Fruit fly (Drosophila melanogaster) whole organism, embryonic: ENCODE results near the gene CG3349.

Source experiments
- Adf1 ChIP-seq: fragments of 200-800 bp; sonication (Bioruptor generic); IDR thresholded peaks from 2 replicates; pipeline ENCODE4 v1.3.6; 2022; ENCODE audit warnings: missing biosample characterization, missing genetic modification characterization
- CG10565 ChIP-seq: fragments of 200-800 bp; sonication (Bioruptor generic); optimal IDR thresholded peaks from 3 replicates; lab custom pipeline; 2016; ENCODE audit warnings: missing biosample characterization, mild to moderate bottlenecking, missing genetic modification characterization
- CG10979 ChIP-seq: fragments of 200-800 bp; sonication (Bioruptor generic); optimal IDR thresholded peaks from 2 replicates; lab custom pipeline; 2018; ENCODE audit warnings: missing biosample characterization, mild to moderate bottlenecking, missing genetic modification characterization, moderate library complexity
- CG12391 ChIP-seq: fragments of 200-800 bp; sonication (Bioruptor generic); optimal IDR thresholded peaks from 3 replicates; lab custom pipeline; 2018; ENCODE audit warnings: missing biosample characterization, mild to moderate bottlenecking, missing genetic modification characterization, moderate library complexity
- CG13287 ChIP-seq: fragments of 200-800 bp; sonication (Bioruptor generic); IDR thresholded peaks from 2 replicates; pipeline ENCODE4 v1.3.6; 2022; ENCODE audit warnings: missing biosample characterization, missing genetic modification characterization; ENCODE audit not compliant: partially characterized antibody
- CG15479 ChIP-seq: fragments of 200-800 bp; sonication (Bioruptor generic); optimal IDR thresholded peaks from 3 replicates; lab custom pipeline; 2019; ENCODE audit warnings: missing biosample characterization, mild to moderate bottlenecking, missing genetic modification characterization, moderate library complexity
- CG15514 ChIP-seq: fragments of 200-800 bp; sonication (Bioruptor generic); optimal IDR thresholded peaks from 3 replicates; lab custom pipeline; 2017; ENCODE audit warnings: missing biosample characterization, missing genetic modification characterization, mild to moderate bottlenecking, moderate library complexity, missing genetic modification reagents
- CG15696 ChIP-seq: fragments of 200-800 bp; sonication (Bioruptor generic); optimal IDR thresholded peaks from 2 replicates; lab custom pipeline; 2019; ENCODE audit warnings: missing biosample characterization, mild to moderate bottlenecking, missing genetic modification characterization, moderate library complexity
- CG1602 ChIP-seq: fragments of 200-800 bp; sonication (Bioruptor generic); optimal IDR thresholded peaks from 3 replicates; lab custom pipeline; 2016; ENCODE audit warnings: missing biosample characterization, missing genetic modification characterization
- CG17361 ChIP-seq: fragments of 200-800 bp; sonication (Bioruptor generic); IDR thresholded peaks from 3 replicates; pipeline ENCODE4 v1.3.6; 2022; ENCODE audit warnings: missing biosample characterization, missing genetic modification characterization
- CG17385 ChIP-seq: fragments of 200-800 bp; sonication (Bioruptor generic); optimal IDR thresholded peaks from 3 replicates; lab custom pipeline; 2018; ENCODE audit warnings: missing biosample characterization, mild to moderate bottlenecking, missing genetic modification characterization
- CG17802 ChIP-seq: fragments of 200-800 bp; sonication (Bioruptor generic); optimal IDR thresholded peaks from 2 replicates; lab custom pipeline; 2018; ENCODE audit warnings: missing biosample characterization, mild to moderate bottlenecking, missing genetic modification characterization, moderate library complexity
- CG2116 ChIP-seq: fragments of 200-800 bp; sonication (Bioruptor generic); optimal IDR thresholded peaks from 3 replicates; lab custom pipeline; 2018; ENCODE audit warnings: missing biosample characterization, mild to moderate bottlenecking, missing genetic modification characterization
- CG2199 ChIP-seq: fragments of 200-800 bp; sonication (Bioruptor generic); IDR thresholded peaks from 3 replicates; pipeline ENCODE4 v1.3.6; 2022; ENCODE audit warnings: missing biosample characterization, missing genetic modification characterization
- CG2712 ChIP-seq: fragments of 200-800 bp; optimal IDR thresholded peaks from 3 replicates; lab custom pipeline; 2019; ENCODE audit warnings: missing biosample characterization, mild to moderate bottlenecking, missing genetic modification characterization, moderate library complexity
- CG2875 ChIP-seq: fragments of 200-800 bp; sonication (Bioruptor generic); optimal IDR thresholded peaks from 2 replicates; lab custom pipeline; 2017; ENCODE audit warnings: missing biosample characterization, mild to moderate bottlenecking, missing genetic modification characterization, missing genetic modification reagents
- CG34376 ChIP-seq: fragments of 200-800 bp; sonication (Bioruptor generic); optimal IDR thresholded peaks from 2 replicates; lab custom pipeline; 2018; ENCODE audit warnings: missing biosample characterization, mild to moderate bottlenecking, missing genetic modification characterization
- CG43689 ChIP-seq: fragments of 200-800 bp; sonication (Bioruptor generic); IDR thresholded peaks from 2 replicates; pipeline ENCODE4 v1.3.6; 2022; ENCODE audit warnings: missing biosample characterization, missing genetic modification characterization
- CG7271 ChIP-seq: fragments of 200-800 bp; sonication (Bioruptor generic); optimal IDR thresholded peaks from 2 replicates; lab custom pipeline; 2018; ENCODE audit warnings: missing biosample characterization, mild to moderate bottlenecking, missing genetic modification characterization, moderate library complexity
- CG8944 ChIP-seq: fragments of 200-800 bp; sonication (Bioruptor generic); optimal IDR thresholded peaks from 3 replicates; lab custom pipeline; 2016; ENCODE audit warnings: missing biosample characterization, missing genetic modification characterization
- CG9609 ChIP-seq: fragments of 200-800 bp; sonication (Bioruptor generic); optimal IDR thresholded peaks from 3 replicates; lab custom pipeline; 2016; ENCODE audit warnings: missing biosample characterization, missing genetic modification characterization
- CkIIα-i1 ChIP-seq: fragments of 200-800 bp; sonication (Bioruptor generic); IDR thresholded peaks from 2 replicates; pipeline ENCODE4 v1.3.6; 2022; ENCODE audit warnings: missing biosample characterization, missing genetic modification characterization
- Gug ChIP-seq: fragments of 200-800 bp; sonication (Bioruptor generic); IDR thresholded peaks from 4 replicates; pipeline ENCODE4 v1.3.6; 2022; ENCODE audit warnings: missing biosample characterization, missing genetic modification characterization
- H15 ChIP-seq: fragments of 200-800 bp; sonication (Bioruptor generic); IDR thresholded peaks from 3 replicates; pipeline ENCODE4 v1.3.6; 2022; ENCODE audit warnings: missing biosample characterization, missing genetic modification characterization
- HLHmδ ChIP-seq: fragments of 200-800 bp; sonication (Bioruptor generic); optimal IDR thresholded peaks from 2 replicates; lab custom pipeline; 2018; ENCODE audit warnings: missing biosample characterization, mild to moderate bottlenecking, missing genetic modification characterization, moderate library complexity
- NfI ChIP-seq: fragments of 200-800 bp; sonication (Bioruptor generic); optimal IDR thresholded peaks from 3 replicates; lab custom pipeline; 2018; ENCODE audit warnings: missing biosample characterization, mild to moderate bottlenecking, missing genetic modification characterization, moderate library complexity
- Oli ChIP-seq: fragments of 200-800 bp; sonication (Bioruptor generic); optimal IDR thresholded peaks from 2 replicates; lab custom pipeline; 2018; ENCODE audit warnings: missing biosample characterization, mild to moderate bottlenecking, missing genetic modification characterization, moderate library complexity
- PHDP ChIP-seq: fragments of 200-800 bp; sonication (Bioruptor generic); optimal IDR thresholded peaks from 3 replicates; lab custom pipeline; 2018; ENCODE audit warnings: missing biosample characterization, mild to moderate bottlenecking, missing genetic modification characterization, moderate library complexity
- ab ChIP-seq: fragments of 200-800 bp; sonication (Bioruptor generic); optimal IDR thresholded peaks from 2 replicates; lab custom pipeline; 2016; ENCODE audit warnings: missing biosample characterization, missing genetic modification characterization
- ac ChIP-seq: fragments of 200-800 bp; sonication (Bioruptor generic); optimal IDR thresholded peaks from 3 replicates; lab custom pipeline; 2017; ENCODE audit warnings: missing biosample characterization, mild to moderate bottlenecking, missing genetic modification characterization
- ci ChIP-seq: fragments of 200-800 bp; sonication (Bioruptor generic); IDR thresholded peaks from 3 replicates; pipeline ENCODE4 v1.3.6; 2022; ENCODE audit warnings: missing biosample characterization, missing genetic modification characterization
- dan ChIP-seq: fragments of 200-800 bp; sonication (Bioruptor generic); IDR thresholded peaks from 2 replicates; pipeline ENCODE4 v1.3.6; 2022; ENCODE audit warnings: missing biosample characterization, missing genetic modification characterization
- dmrt11E ChIP-seq: fragments of 200-800 bp; sonication (Bioruptor generic); optimal IDR thresholded peaks from 3 replicates; lab custom pipeline; 2018; ENCODE audit warnings: missing biosample characterization, mild to moderate bottlenecking, missing genetic modification characterization, moderate library complexity
- dpn ChIP-seq, 2 experiments: fragments of 200-800 bp; sonication (Bioruptor generic); optimal IDR thresholded peaks; 3 replicates each; lab custom pipeline; 2016; ENCODE audit warnings: missing biosample characterization in 2 of 2, missing genetic modification characterization in 2 of 2
- esg ChIP-seq: fragments of 200-800 bp; sonication (Bioruptor generic); conservative IDR thresholded peaks from 2 replicates; pipeline ENCODE4 v1.3.6; 2022; ENCODE audit warnings: missing biosample characterization, missing genetic modification characterization
- fd102C ChIP-seq: fragments of 200-800 bp; sonication (Bioruptor generic); optimal IDR thresholded peaks from 2 replicates; lab custom pipeline; 2018; ENCODE audit warnings: missing biosample characterization, mild to moderate bottlenecking, missing genetic modification characterization, moderate library complexity
- hb ChIP-seq: fragments of 200-800 bp; sonication (Bioruptor generic); IDR thresholded peaks from 3 replicates; pipeline ENCODE4 v1.3.6; 2022; ENCODE audit warnings: missing biosample characterization, missing genetic modification characterization; ENCODE audit not compliant: partially characterized antibody
- her ChIP-seq: fragments of 200-800 bp; sonication (Bioruptor generic); optimal IDR thresholded peaks from 2 replicates; lab custom pipeline; 2016; ENCODE audit warnings: missing biosample characterization, missing genetic modification characterization
- ken ChIP-seq: fragments of 200-800 bp; sonication (Bioruptor generic); IDR thresholded peaks from 3 replicates; pipeline ENCODE4 v1.3.6; 2022; ENCODE audit warnings: missing biosample characterization, missing genetic modification characterization
- phol ChIP-seq: fragments of 200-800 bp; sonication (Bioruptor generic); optimal IDR thresholded peaks from 3 replicates; lab custom pipeline; 2018; ENCODE audit warnings: missing biosample characterization, mild to moderate bottlenecking, missing genetic modification characterization, moderate library complexity
- prd ChIP-seq, 3 experiments: fragments of >200 bp in 2 of 3; fragments of 200-800 bp in 1 of 3; sonication (Bioruptor generic) in 1 of 3; optimal IDR thresholded peaks in 2 of 3; IDR thresholded peaks in 1 of 3; 2 replicates in 2 of 3; 3 replicates in 1 of 3; pipeline versions ENCODE4 v1.3.6 to Lab custom; 2017 to 2022; ENCODE audit warnings: missing biosample characterization in 1 of 3, missing genetic modification characterization in 1 of 3
- seq ChIP-seq: fragments of 200-800 bp; sonication (Bioruptor generic); IDR thresholded peaks from 2 replicates; pipeline ENCODE4 v1.3.6; 2022; ENCODE audit warnings: missing biosample characterization, missing genetic modification characterization
- shn ChIP-seq: fragments of 200-800 bp; sonication (Bioruptor generic); optimal IDR thresholded peaks from 3 replicates; lab custom pipeline; 2016; ENCODE audit warnings: missing biosample characterization, missing genetic modification characterization
- sr ChIP-seq: fragments of 200-800 bp; sonication (Bioruptor generic); IDR thresholded peaks from 3 replicates; pipeline ENCODE4 v1.3.6; 2022; ENCODE audit warnings: missing biosample characterization, missing genetic modification characterization
- ttk ChIP-seq: fragments of 200-800 bp; sonication (Bioruptor generic); IDR thresholded peaks from 2 replicates; pipeline ENCODE4 v2.1.2; 2022; ENCODE audit warnings: missing biosample characterization, missing genetic modification characterization
- twi ChIP-seq: fragments of 200-800 bp; optimal IDR thresholded peaks from 2 replicates; lab custom pipeline; 2019; ENCODE audit warnings: missing biosample characterization, mild to moderate bottlenecking, missing genetic modification characterization, moderate library complexity
- vfl ChIP-seq: fragments of 200-800 bp; sonication (Bioruptor generic); optimal IDR thresholded peaks from 2 replicates; lab custom pipeline; 2016; ENCODE audit warnings: missing biosample characterization, missing genetic modification characterization
- z ChIP-seq: fragments of 200-800 bp; sonication (Bioruptor generic); IDR thresholded peaks from 3 replicates; pipeline ENCODE4 v1.3.6; 2022; ENCODE audit warnings: missing biosample characterization, missing genetic modification characterization
- zen2 ChIP-seq: fragments of 200-800 bp; sonication (Bioruptor generic); IDR thresholded peaks from 3 replicates; pipeline ENCODE4 v1.3.6; 2022; ENCODE audit warnings: missing biosample characterization, missing genetic modification characterization; ENCODE audit not compliant: partially characterized antibody

The CG3349 gene

DNA sequence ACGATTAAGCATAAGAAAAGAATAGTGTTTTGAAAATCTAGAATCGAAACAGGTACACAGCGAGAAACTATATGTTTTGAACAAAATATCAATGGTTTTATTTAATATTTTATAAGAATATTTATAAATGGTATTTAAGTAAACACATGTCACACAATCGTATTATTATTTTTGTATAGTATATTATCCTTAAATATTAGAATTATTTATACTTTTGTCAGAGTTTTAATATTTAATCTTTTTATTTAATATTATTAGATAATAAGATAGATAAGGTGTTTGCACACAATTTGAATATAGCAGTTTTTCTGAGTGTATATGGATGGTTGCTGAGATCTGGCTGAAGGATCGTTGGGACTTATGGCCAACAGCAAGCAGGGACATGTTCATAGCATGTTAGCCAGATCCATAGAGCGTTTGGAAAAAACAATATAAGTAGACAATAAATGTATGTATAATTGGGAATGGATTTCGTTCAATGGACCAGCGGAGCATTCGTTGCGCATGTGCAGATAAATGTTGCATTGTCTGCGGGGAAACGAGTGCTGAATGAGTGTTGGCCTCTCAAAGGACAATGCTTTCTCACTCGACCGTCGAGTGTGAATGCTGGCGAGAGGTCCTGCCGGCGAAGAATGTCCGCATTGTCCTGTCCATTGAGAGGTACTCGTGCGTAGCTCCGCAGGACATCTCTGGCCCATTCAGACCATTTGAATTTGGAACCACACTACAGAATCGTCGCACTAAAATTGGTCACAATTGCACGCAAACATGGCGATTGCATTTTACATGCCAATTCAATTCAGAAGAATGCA is 26.4 kb upstream of the CG3349 start (continued):
- TF ChIP-seq CG17802: no peak
- no peak for TF ChIP-seq esg
- no peak for TF ChIP-seq H15 (GFP tag; lab: Robert Waterston, UW)
- peak; percentile 37 for TF ChIP-seq fd102C (GFP tag; lab: Kevin White, UChicago)
- peak; percentile 58 for TF ChIP-seq dmrt11E (tag; lab: Kevin White, UChicago)
- TF ChIP-seq dan (GFP tag; lab: Robert Waterston, UW): no peak
- TF ChIP-seq dpn (GFP tag; optimal IDR thresholded peaks at IDR 0.05; lab: Kevin White, UChicago): no peak
- TF ChIP-seq CG2116 (GFP tag; lab: Kevin White, UChicago): no peak
- TF ChIP-seq prd (optimal IDR thresholded peaks at IDR 0.05; lab: Kevin White, UChicago): no peak
- TF ChIP-seq prd (GFP tag; IDR thresholded peaks at IDR 0.05; lab: Robert Waterston, UW): peak; percentile 37; the same call in 2 of the 3 replicates
- TF ChIP-seq CG17385 (GFP tag; lab: Kevin White, UChicago): no peak
- no peak for TF ChIP-seq Gug
- no peak for TF ChIP-seq ci
- TF ChIP-seq CG1602: no peak
- TF ChIP-seq CG10565 (GFP tag; lab: Kevin White, UChicago): no peak
- no peak for TF ChIP-seq CG13287
- no peak for TF ChIP-seq CG43689 (GFP tag; lab: Robert Waterston, UW)
- TF ChIP-seq CG9609: no peak
- no peak for TF ChIP-seq CG8944 (GFP tag; lab: Kevin White, UChicago)
- no peak for TF ChIP-seq CG2199 (GFP tag; lab: Robert Waterston, UW)
- TF ChIP-seq CG34376: no peak
- TF ChIP-seq CG15514 (GFP tag; lab: Kevin White, UChicago): no peak
- TF ChIP-seq hb: no peak
- TF ChIP-seq CG15696 (tag; lab: Kevin White, UChicago): peak; percentile 66
- TF ChIP-seq sr (GFP tag; lab: Robert Waterston, UW): no peak
- no peak for TF ChIP-seq Oli
- peak; percentile 37 for TF ChIP-seq CG10979 (tag; lab: Kevin White, UChicago)
- TF ChIP-seq Adf1 (GFP tag; lab: Robert Waterston, UW): no peak
- no peak for TF ChIP-seq NfI (GFP tag; lab: Kevin White, UChicago)
- no peak for TF ChIP-seq PHDP (tag; lab: Kevin White, UChicago)
- TF ChIP-seq CG7271 (tag; lab: Kevin White, UChicago): peak; percentile 9
- no peak for TF ChIP-seq CkIIα-i1 (GFP tag; lab: Robert Waterston, UW)
- TF ChIP-seq ken: no peak
- TF ChIP-seq CG17361 (GFP tag; lab: Robert Waterston, UW): peak; percentile 33; the same call in 1 of the 3 replicates
- no peak for TF ChIP-seq ab (GFP tag; lab: Kevin White, UChicago)
- TF ChIP-seq phol (tag; lab: Kevin White, UChicago): peak; percentile 12
- no peak for TF ChIP-seq vfl (GFP tag; lab: Kevin White, UChicago)
- TF ChIP-seq seq (GFP tag; lab: Robert Waterston, UW): no peak
- no peak for TF ChIP-seq ac
- 0 out of 3 replicates have a peak, but pooled peaks have one; percentile 38 for TF ChIP-seq z
- no peak for TF ChIP-seq CG2875 (GFP tag; lab: Kevin White, UChicago)
- no peak for TF ChIP-seq her (GFP tag; lab: Kevin White, UChicago)
- no peak for TF ChIP-seq zen2 (GFP tag; lab: Robert Waterston, UW)
- no peak for TF ChIP-seq ttk (GFP tag; lab: Robert Waterston, UW)
- TF ChIP-seq HLHmδ (GFP tag; lab: Kevin White, UChicago): no peak
- peak; percentile 59 for TF ChIP-seq CG15479
- TF ChIP-seq twi: peak; percentile 97
- peak; percentile 20 for TF ChIP-seq CG12391 (tag; lab: Kevin White, UChicago)
- TF ChIP-seq shn: no peak
- peak; percentile 53 for TF ChIP-seq CG2712
